Fruit fly (Drosophila melanogaster) Kc167 (cell line): ENCODE measurements around the gene Arp6.

Source experiments
- Myc ChIP-seq: fragments of >200 bp; optimal IDR thresholded peaks from 2 replicates; lab custom pipeline; 2017; ENCODE audit warnings: missing external identifiers
- Sin3A ChIP-seq: fragments of >200 bp; optimal IDR thresholded peaks from 2 replicates; lab custom pipeline; 2018; ENCODE audit warnings: missing external identifiers
- h ChIP-seq: fragments of >200 bp; optimal IDR thresholded peaks from 3 replicates; lab custom pipeline; 2018; ENCODE audit warnings: missing external identifiers
- insv ChIP-seq: fragments of >200 bp; optimal IDR thresholded peaks from 3 replicates; lab custom pipeline; 2018; ENCODE audit warnings: missing external identifiers
- psq ChIP-seq: fragments of >200 bp; optimal IDR thresholded peaks from 2 replicates; lab custom pipeline; 2017; ENCODE audit warnings: missing external identifiers
- ttk ChIP-seq: sonication (Bioruptor generic); optimal IDR thresholded peaks from 2 replicates; lab custom pipeline; 2017; ENCODE audit warnings: missing external identifiers

DNA sequence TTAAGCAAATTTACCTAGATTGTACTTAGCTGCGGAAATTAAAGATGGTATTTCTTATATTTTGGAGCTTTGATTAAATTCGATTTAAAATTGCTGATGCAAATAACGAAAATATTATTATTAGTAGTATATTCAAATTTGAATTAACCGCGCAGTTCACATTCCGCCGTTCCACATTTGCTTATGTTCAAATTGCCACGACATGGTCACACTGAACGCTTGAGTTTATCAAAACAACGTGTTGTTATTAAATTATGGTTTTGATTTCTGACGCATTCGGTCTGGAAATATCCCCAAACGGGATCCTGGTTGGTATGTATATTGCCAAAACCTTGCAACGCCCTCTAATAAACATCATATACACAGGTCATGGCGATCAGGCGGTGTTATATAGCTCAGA lies 32.5 kb upstream of the Arp6 start, which contains the start of gene CG33172:
- no peak for TF ChIP-seq Sin3A (lab: Kevin White, UChicago)
- no peak for TF ChIP-seq h (lab: Kevin White, UChicago)
- TF ChIP-seq psq (lab: Kevin White, UChicago), result no peak
- no peak for TF ChIP-seq Myc (lab: Kevin White, UChicago)
- no peak for TF ChIP-seq insv (lab: Kevin White, UChicago)
- no peak for TF ChIP-seq ttk (lab: Kevin White, UChicago)
